Fruit fly (Drosophila melanogaster): ENCODE measurements around the gene SmydA-9.

dm6 chrX:9164510-9165506 is 45.9 kb downstream of the SmydA-9 start:
- no peak for TF ChIP-seq CG34367 (tag; optimal IDR thresholded peaks at IDR 0.05)
- TF ChIP-seq Snoo (tag; optimal IDR thresholded peaks at IDR 0.05), result no peak
- no peak for TF ChIP-seq fd96Ca (GFP tag; IDR thresholded peaks at IDR 0.05)
- no peak for TF ChIP-seq CG12605 (GFP tag; IDR thresholded peaks at IDR 0.05)
- TF ChIP-seq D1 (tag; optimal IDR thresholded peaks at IDR 0.05), result no peak
- no peak for TF ChIP-seq CG14655 (GFP tag; optimal IDR thresholded peaks at IDR 0.05)
- no peak for TF ChIP-seq CG4496 (GFP tag; IDR thresholded peaks at IDR 0.05)
- TF ChIP-seq CG15710 (tag; optimal IDR thresholded peaks at IDR 0.05), result no peak
- TF ChIP-seq CG8159 (tag; optimal IDR thresholded peaks at IDR 0.05), result no peak
- no peak for TF ChIP-seq EcR (GFP tag; optimal IDR thresholded peaks at IDR 0.05)
- no peak for TF ChIP-seq Pif1A (GFP tag; optimal IDR thresholded peaks at IDR 0.05)
- TF ChIP-seq CG8301 (tag; optimal IDR thresholded peaks at IDR 0.05), result no peak

Data from whole organism, pupa.